Worm (Caenorhabditis elegans) whole organism, L2 larva: Measurements from ENCODE around the gene T27A1.2.

Experiments
- aly-2 ChIP-seq: fragments of 150-350 bp; optimal IDR thresholded peaks from 2 replicates; lab custom pipeline; 2014; ENCODE audit warnings: missing biosample characterization, missing genetic modification characterization
- elt-3 ChIP-seq: sonication (generic microtip); optimal IDR thresholded peaks from 2 replicates; lab custom pipeline; 2017; ENCODE audit warnings: missing biosample characterization, missing genetic modification characterization
- nhr-129 ChIP-seq: fragments of 150-350 bp; optimal IDR thresholded peaks from 2 replicates; lab custom pipeline; 2014; ENCODE audit warnings: missing biosample characterization, missing genetic modification characterization
- skn-1 ChIP-seq: sonication (generic microtip); optimal IDR thresholded peaks from 2 replicates; lab custom pipeline; 2017; ENCODE audit warnings: missing biosample characterization, missing genetic modification characterization
- unc-39 ChIP-seq: fragments of 150-350 bp; optimal IDR thresholded peaks from 2 replicates; lab custom pipeline; 2014; ENCODE audit warnings: missing biosample characterization, missing genetic modification characterization

ce11 chrII:495124-495523 lies 41.6 kb downstream of the T27A1.2 start, which contains the start of gene sms-5:
- TF ChIP-seq elt-3 (tag; lab: Kevin White, UChicago): no peak
- no peak for TF ChIP-seq unc-39
- no peak for TF ChIP-seq nhr-129
- no peak for TF ChIP-seq skn-1 (tag; lab: Kevin White, UChicago)
- no peak for TF ChIP-seq aly-2 (tag; lab: Kevin White, UChicago)
